Worm (Caenorhabditis elegans) whole organism, L4 larva: ENCODE data around the gene tftc-5.

ENCODE experiments used
- D1046.2 ChIP-seq: fragments of 200-800 bp; sonication (Bioruptor generic); IDR thresholded peaks from 2 replicates; pipeline ENCODE4 v1.3.6; 2022; ENCODE audit warnings: missing genetic modification characterization, missing compliant biosample characterization
- F49E8.2 ChIP-seq: sonication (generic microtip); optimal IDR thresholded peaks from 2 replicates; lab custom pipeline; 2016; ENCODE audit warnings: missing compliant biosample characterization, mild to moderate bottlenecking, missing genetic modification characterization, borderline replicate concordance
- Y105C5A.15 ChIP-seq: fragments of 200-800 bp; sonication (Bioruptor generic); IDR thresholded peaks from 2 replicates; pipeline ENCODE4 v1.3.6; 2022; ENCODE audit warnings: missing genetic modification characterization, missing compliant biosample characterization
- Y48G9A.11 ChIP-seq: fragments of 200-800 bp; sonication (Bioruptor generic); IDR thresholded peaks from 2 replicates; pipeline ENCODE4 v1.3.6; 2022; ENCODE audit warnings: missing genetic modification reagents, missing genetic modification characterization, missing compliant biosample characterization
- Y75B8A.6 ChIP-seq: fragments of 200-800 bp; sonication (Bioruptor generic); IDR thresholded peaks from 2 replicates; pipeline ENCODE4 v1.3.6; 2022; ENCODE audit warnings: missing genetic modification reagents, missing genetic modification characterization, missing compliant biosample characterization
- aha-1 ChIP-seq: fragments of 150-350 bp; peaks from one replicate; lab custom pipeline; 2014; ENCODE audit warnings: missing biosample characterization, missing genetic modification characterization
- aly-2 ChIP-seq: sonication (generic microtip); optimal IDR thresholded peaks from 2 replicates; lab custom pipeline; 2018; ENCODE audit warnings: missing biosample characterization, missing genetic modification characterization
- arid-1 ChIP-seq: fragments of 200-800 bp; sonication (Bioruptor generic); conservative IDR thresholded peaks from 2 replicates; pipeline ENCODE4 v1.3.6; 2022; ENCODE audit warnings: missing genetic modification reagents, missing genetic modification characterization, missing compliant biosample characterization
- attf-4 ChIP-seq: sonication (generic microtip); optimal IDR thresholded peaks from 3 replicates; lab custom pipeline; 2017; ENCODE audit warnings: missing biosample characterization, missing genetic modification characterization
- ceh-32 ChIP-seq: sonication (generic microtip); optimal IDR thresholded peaks from 2 replicates; lab custom pipeline; 2016; ENCODE audit warnings: mild to moderate bottlenecking, missing genetic modification characterization, missing compliant biosample characterization; ENCODE audit not compliant: poor library complexity
- ces-1 ChIP-seq: fragments of 150-350 bp; sonication (generic microtip); optimal IDR thresholded peaks from 4 replicates; lab custom pipeline; 2014; ENCODE audit warnings: missing biosample characterization, missing genetic modification reagents, missing genetic modification characterization
- daf-12 ChIP-seq: fragments of 150-350 bp; optimal IDR thresholded peaks from 2 replicates; lab custom pipeline; 2014; ENCODE audit warnings: missing biosample characterization, missing genetic modification reagents, missing genetic modification characterization
- daf-19 ChIP-seq: fragments of 200-800 bp; sonication (Bioruptor generic); conservative IDR thresholded peaks from 2 replicates; pipeline ENCODE4 v1.3.6; 2022; ENCODE audit warnings: missing genetic modification characterization, missing compliant biosample characterization
- dmd-8 ChIP-seq: fragments of 200-800 bp; sonication (Bioruptor generic); IDR thresholded peaks from 2 replicates; pipeline ENCODE4 v1.3.6; 2022; ENCODE audit warnings: missing genetic modification characterization, missing compliant biosample characterization
- duxl-1 ChIP-seq: sonication (generic microtip); optimal IDR thresholded peaks from 2 replicates; lab custom pipeline; 2016; ENCODE audit warnings: mild to moderate bottlenecking, missing genetic modification characterization, moderate library complexity, missing compliant biosample characterization; ENCODE audit not compliant: poor library complexity
- dve-1 ChIP-seq: sonication (generic microtip); optimal IDR thresholded peaks from 2 replicates; lab custom pipeline; 2017; ENCODE audit warnings: antibody characterized with exemption, mild to moderate bottlenecking, missing genetic modification characterization, missing compliant biosample characterization; ENCODE audit not compliant: insufficient read depth
- egl-43 ChIP-seq: fragments of 200-800 bp; sonication (Bioruptor generic); IDR thresholded peaks from 2 replicates; pipeline ENCODE4 v1.3.6; 2022; ENCODE audit warnings: missing genetic modification reagents, missing genetic modification characterization, missing compliant biosample characterization
- fos-1 ChIP-seq: fragments of 150-350 bp; optimal IDR thresholded peaks from 2 replicates; lab custom pipeline; 2014; ENCODE audit warnings: missing biosample characterization, missing genetic modification characterization
- hlh-11 ChIP-seq: fragments of 200-800 bp; sonication (Bioruptor generic); optimal IDR thresholded peaks from 2 replicates; lab custom pipeline; 2018; ENCODE audit warnings: mild to moderate bottlenecking, missing genetic modification characterization, missing compliant biosample characterization
- hmg-1.1 ChIP-seq: fragments of 200-800 bp; sonication (Bioruptor generic); IDR thresholded peaks from 2 replicates; pipeline ENCODE4 v1.3.6; 2022; ENCODE audit warnings: missing genetic modification reagents, missing genetic modification characterization, missing compliant biosample characterization
- jun-1 ChIP-seq: fragments of 150-350 bp; optimal IDR thresholded peaks from 2 replicates; lab custom pipeline; 2014; ENCODE audit warnings: missing biosample characterization, missing genetic modification reagents, missing genetic modification characterization
- lin-1 ChIP-seq: fragments of 200-800 bp; sonication (Bioruptor generic); IDR thresholded peaks from 2 replicates; pipeline ENCODE4 v1.3.6; 2022; ENCODE audit warnings: missing genetic modification reagents, missing genetic modification characterization, missing compliant biosample characterization
- lin-38 ChIP-seq: fragments of 200-800 bp; sonication (Bioruptor generic); IDR thresholded peaks from 2 replicates; pipeline ENCODE4 v1.3.6; 2022; ENCODE audit warnings: missing genetic modification reagents, missing genetic modification characterization, missing compliant biosample characterization
- lin-39 ChIP-seq: fragments of 150-350 bp; optimal IDR thresholded peaks from 2 replicates; lab custom pipeline; 2014; ENCODE audit warnings: missing biosample characterization, missing genetic modification reagents, missing genetic modification characterization
- lir-3 ChIP-seq: sonication (generic microtip); optimal IDR thresholded peaks from 2 replicates; lab custom pipeline; 2016; ENCODE audit warnings: mild to moderate bottlenecking, missing genetic modification characterization, missing compliant biosample characterization
- lsy-2 ChIP-seq, 2 experiments: fragments of 150-350 bp in 1 of 2; sonication (generic microtip) in 1 of 2; optimal IDR thresholded peaks; 2 replicates each; lab custom pipeline; 2014 to 2017; ENCODE audit warnings: missing biosample characterization in 2 of 2, missing genetic modification characterization in 2 of 2
- mdl-1 ChIP-seq, 2 experiments: fragments of 150-350 bp in 1 of 2; sonication (generic microtip) in 1 of 2; optimal IDR thresholded peaks; 2 replicates each; lab custom pipeline; 2014 to 2017; ENCODE audit warnings: missing biosample characterization in 2 of 2, missing genetic modification characterization in 2 of 2
- mep-1 ChIP-seq: fragments of 150-350 bp; sonication (generic microtip); optimal IDR thresholded peaks from 3 replicates; lab custom pipeline; 2014; ENCODE audit warnings: missing biosample characterization, missing genetic modification characterization
- mes-2 ChIP-seq: sonication (generic microtip); optimal IDR thresholded peaks from 2 replicates; lab custom pipeline; 2016; ENCODE audit warnings: missing genotype, mild to moderate bottlenecking, missing genetic modification characterization, missing compliant biosample characterization; ENCODE audit not compliant: poor library complexity, severe bottlenecking
- mxl-2 ChIP-seq: fragments of 200-800 bp; sonication (Bioruptor generic); conservative IDR thresholded peaks from 2 replicates; pipeline ENCODE4 v1.3.6; 2022; ENCODE audit warnings: missing genetic modification reagents, missing genetic modification characterization, missing compliant biosample characterization
- nhr-10 ChIP-seq: fragments of 150-350 bp; optimal IDR thresholded peaks from 2 replicates; lab custom pipeline; 2014; ENCODE audit warnings: missing biosample characterization, missing genetic modification characterization
- nhr-237 ChIP-seq: sonication (generic microtip); optimal IDR thresholded peaks from 2 replicates; lab custom pipeline; 2017; ENCODE audit warnings: missing biosample characterization, missing genetic modification characterization
- nhr-25 ChIP-seq: sonication (generic microtip); optimal IDR thresholded peaks from 2 replicates; lab custom pipeline; 2017; ENCODE audit warnings: missing genetic modification characterization, mild to moderate bottlenecking, missing compliant biosample characterization, antibody characterized with exemption, moderate library complexity, borderline replicate concordance; ENCODE audit not compliant: insufficient read depth
- nhr-41 ChIP-seq: fragments of 200-800 bp; sonication (Bioruptor generic); IDR thresholded peaks from 2 replicates; pipeline ENCODE4 v1.3.6; 2022; ENCODE audit warnings: missing genetic modification reagents, missing genetic modification characterization, missing compliant biosample characterization
- nhr-48 ChIP-seq: sonication (generic microtip); optimal IDR thresholded peaks from 2 replicates; lab custom pipeline; 2016; ENCODE audit warnings: mild to moderate bottlenecking, missing genetic modification characterization, missing compliant biosample characterization
- nhr-6 ChIP-seq: fragments of 150-350 bp; optimal IDR thresholded peaks from 2 replicates; lab custom pipeline; 2014; ENCODE audit warnings: missing biosample characterization, missing genetic modification characterization
- php-3 ChIP-seq: fragments of 200-800 bp; sonication (Bioruptor generic); IDR thresholded peaks from 2 replicates; pipeline ENCODE4 v1.3.6; 2022; ENCODE audit warnings: missing genetic modification reagents, missing genetic modification characterization, missing compliant biosample characterization
- rbr-2 ChIP-seq: sonication (generic microtip); optimal IDR thresholded peaks from 2 replicates; lab custom pipeline; 2016; ENCODE audit warnings: missing genotype, missing genetic modification characterization, missing compliant biosample characterization
- saeg-2 ChIP-seq: fragments of 200-800 bp; sonication (Bioruptor generic); IDR thresholded peaks from 2 replicates; pipeline ENCODE4 v1.3.6; 2022; ENCODE audit warnings: missing genetic modification reagents, missing genetic modification characterization, missing compliant biosample characterization
- set-16 ChIP-seq: fragments of 200-800 bp; sonication (Bioruptor generic); IDR thresholded peaks from 2 replicates; pipeline ENCODE4 v1.3.6; 2022; ENCODE audit warnings: missing genetic modification reagents, missing genetic modification characterization, missing compliant biosample characterization
- skn-1 ChIP-seq: fragments of 150-350 bp; optimal IDR thresholded peaks from 2 replicates; lab custom pipeline; 2014; ENCODE audit warnings: missing biosample characterization, missing genetic modification characterization
- snpc-1.2 ChIP-seq: fragments of 200-800 bp; sonication (Bioruptor generic); IDR thresholded peaks from 2 replicates; pipeline ENCODE4 v1.3.6; 2022; ENCODE audit warnings: missing genetic modification reagents, missing genetic modification characterization, missing compliant biosample characterization
- spr-1 ChIP-seq: sonication (generic microtip); optimal IDR thresholded peaks from 2 replicates; lab custom pipeline; 2016; ENCODE audit warnings: mild to moderate bottlenecking, missing genetic modification characterization, missing compliant biosample characterization
- unc-130 ChIP-seq: sonication (generic microtip); optimal IDR thresholded peaks from 2 replicates; lab custom pipeline; 2016; ENCODE audit warnings: missing genetic modification reagents, missing genetic modification characterization, missing compliant biosample characterization
- unc-62 ChIP-seq, 3 experiments: fragments of 150-350 bp in 1 of 3; sonication (generic microtip); optimal IDR thresholded peaks in 2 of 3; peaks in 1 of 3; 1 replicate in 1 of 3; 2 replicates in 2 of 3; lab custom pipeline; 2014 to 2017; ENCODE audit warnings: missing biosample characterization in 3 of 3, missing genetic modification characterization in 3 of 3, missing genetic modification reagents in 3 of 3, missing genotype in 1 of 3
- vab-7 ChIP-seq: fragments of 200-800 bp; sonication (Bioruptor generic); IDR thresholded peaks from 2 replicates; pipeline ENCODE4 v1.3.6; 2022; ENCODE audit warnings: missing genetic modification reagents, missing genetic modification characterization, missing compliant biosample characterization
- zip-11 ChIP-seq: fragments of 200-800 bp; sonication (Bioruptor generic); IDR thresholded peaks from 2 replicates; pipeline ENCODE4 v1.3.6; 2022; ENCODE audit warnings: missing genetic modification characterization, missing compliant biosample characterization
- ztf-7 ChIP-seq: fragments of 150-350 bp; optimal IDR thresholded peaks from 2 replicates; lab custom pipeline; 2014; ENCODE audit warnings: missing biosample characterization, missing genetic modification characterization

Gene tftc-5

DNA sequence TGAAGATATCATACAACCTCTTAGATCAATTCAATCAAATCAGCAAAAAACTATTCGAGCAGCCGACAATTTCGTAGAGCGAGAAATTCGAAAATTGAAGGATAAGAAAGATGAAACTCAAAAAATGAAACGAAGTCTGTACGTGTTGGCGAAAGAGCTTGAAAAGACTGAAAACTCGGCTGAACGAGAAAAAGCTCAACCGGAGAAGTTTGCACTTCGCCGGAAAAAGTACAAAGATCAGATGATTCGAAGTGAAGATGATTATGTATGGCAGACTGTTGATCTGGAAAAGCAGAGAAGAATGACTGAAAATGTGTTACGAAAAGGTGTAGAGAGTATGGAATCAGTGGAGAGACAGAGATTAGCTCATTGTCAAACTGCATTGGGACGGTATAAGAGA is 8.9 kb upstream of the tftc-5 start:
- peak in 1 of 2 experiments; percentile 95 for TF ChIP-seq unc-62 (GFP tag; optimal IDR thresholded peaks at IDR 0.05 in 1 of 2; lab: Kevin White, UChicago)
- TF ChIP-seq unc-62 (tag; optimal IDR thresholded peaks at IDR 0.05; lab: Kevin White, UChicago): no peak
- no peak for TF ChIP-seq lin-1 (GFP tag; lab: Robert Waterston, UW)

DNA sequence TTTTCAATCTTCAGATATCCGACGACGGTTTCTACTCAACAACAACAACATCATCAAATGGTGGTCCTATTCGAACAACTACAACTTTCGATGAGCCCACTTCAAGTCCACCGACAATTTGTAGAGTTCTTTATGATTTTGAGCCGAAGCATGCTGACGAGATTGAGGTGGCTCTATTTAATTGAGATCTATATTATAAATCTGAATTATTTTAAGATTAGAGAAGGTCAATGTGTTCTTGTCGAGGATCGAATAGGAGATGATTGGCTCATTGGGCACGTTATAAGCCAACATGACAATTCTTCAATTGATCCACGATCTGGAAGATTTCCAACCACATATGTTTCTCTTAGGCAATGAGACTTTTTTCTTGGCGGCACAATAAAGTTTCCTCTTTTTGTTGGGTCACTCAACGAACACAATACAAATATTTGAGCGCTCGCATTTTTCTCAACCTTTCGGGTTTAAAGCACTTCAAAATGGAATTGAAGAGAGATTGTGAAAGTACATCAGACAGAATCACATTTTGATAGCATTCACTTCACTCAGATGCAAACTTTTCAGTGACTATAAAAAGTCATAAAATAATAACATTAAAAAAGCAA is 6.5 kb upstream of the tftc-5 start:
- TF ChIP-seq mes-2 (peak; percentile 17), mdl-1 (tag; optimal IDR thresholded peaks at IDR 0.05; lab: Kevin White, UChicago) (no peak), ztf-7 (tag; lab: Kevin White, UChicago) (peak; percentile 82), rbr-2 (peak; percentile 19), arid-1 (GFP tag; lab: Robert Waterston, UW) (peak; percentile 42), aha-1 (tag; lab: Kevin White, UChicago) (peak; percentile 96), php-3 (GFP tag; lab: Robert Waterston, UW) (no peak), set-16 (GFP tag; lab: Robert Waterston, UW) (no peak), aly-2 (tag; lab: Kevin White, UChicago) (no peak), lsy-2 (tag; optimal IDR thresholded peaks at IDR 0.05; lab: Kevin White, UChicago) (peak; percentile 4 to 21), nhr-10 (tag; lab: Kevin White, UChicago) (no peak), nhr-237 (no peak), skn-1 (no peak), jun-1 (peak; percentile 19), egl-43 (GFP tag; lab: Robert Waterston, UW) (no peak), nhr-48 (tag; lab: Kevin White, UChicago) (no peak), D1046.2 (GFP tag; lab: Robert Waterston, UW) (no peak), saeg-2 (no peak), nhr-41 (GFP tag; lab: Robert Waterston, UW) (no peak), ces-1 (GFP tag; lab: Kevin White, UChicago) (no peak), vab-7 (no peak), daf-12 (no peak), spr-1 (peak; percentile 29), dmd-8 (GFP tag; lab: Robert Waterston, UW) (0 out of 2 replicates have a peak, but pooled peaks have one; percentile 25), Y48G9A.11 (GFP tag; lab: Robert Waterston, UW) (peak; percentile 48; the same call in 1 of the 2 replicates), fos-1 (no peak), snpc-1.2 (peak; percentile 67), unc-130 (GFP tag; lab: Kevin White, UChicago) (peak; percentile 76), zip-11 (GFP tag; lab: Robert Waterston, UW) (no peak), nhr-25 (tag; lab: Kevin White, UChicago) (no peak), lin-38 (GFP tag; lab: Robert Waterston, UW) (peak; percentile 69), F49E8.2 (tag; lab: Kevin White, UChicago) (peak; percentile 85), lin-39 (tag; lab: Kevin White, UChicago) (no peak), attf-4 (tag; lab: Kevin White, UChicago) (no peak), lir-3 (tag; lab: Kevin White, UChicago) (no peak), duxl-1 (tag; lab: Kevin White, UChicago) (peak; percentile 63), mep-1 (tag; lab: Kevin White, UChicago) (peak; percentile 74), nhr-6 (tag; lab: Kevin White, UChicago) (no peak), hlh-11 (tag; lab: Kevin White, UChicago) (no peak), ceh-32 (tag; lab: Kevin White, UChicago) (no peak), hmg-1.1 (GFP tag; lab: Robert Waterston, UW) (peak; percentile 53), Y105C5A.15 (no peak), mxl-2 (GFP tag; lab: Robert Waterston, UW) (no peak), daf-19 (GFP tag; lab: Robert Waterston, UW) (0 out of 2 replicates have a peak, but pooled peaks have one; percentile 56), dve-1 (tag; lab: Kevin White, UChicago) (no peak), Y75B8A.6 (GFP tag; lab: Robert Waterston, UW) (0 out of 2 replicates have a peak, but pooled peaks have one; percentile 14)
